Worm (Caenorhabditis elegans) whole organism, late embryonic: ENCODE data around the gene ZC404.16.

Experiments used
- K02D7.2 ChIP-seq: sonication (generic microtip); optimal IDR thresholded peaks from 2 replicates; lab custom pipeline; 2017; ENCODE audit warnings: mild to moderate bottlenecking, missing genetic modification characterization, missing compliant biosample characterization
- ceh-22 ChIP-seq: sonication (generic microtip); optimal IDR thresholded peaks from 2 replicates; lab custom pipeline; 2017; ENCODE audit warnings: missing biosample characterization, missing genetic modification characterization
- ceh-30 ChIP-seq: fragments of 150-350 bp; optimal IDR thresholded peaks from 2 replicates; lab custom pipeline; 2014; ENCODE audit warnings: missing biosample characterization, missing genetic modification characterization
- ceh-31 ChIP-seq: sonication (generic microtip); optimal IDR thresholded peaks from 2 replicates; lab custom pipeline; 2016; ENCODE audit warnings: missing genetic modification characterization, missing compliant biosample characterization
- ceh-9 ChIP-seq: sonication (generic microtip); optimal IDR thresholded peaks from 2 replicates; lab custom pipeline; 2016; ENCODE audit warnings: mild to moderate bottlenecking, missing genetic modification characterization, inconsistent platforms, missing compliant biosample characterization
- dve-1 ChIP-seq: sonication (generic microtip); optimal IDR thresholded peaks from 2 replicates; lab custom pipeline; 2017; ENCODE audit warnings: antibody characterized with exemption, mild to moderate bottlenecking, missing genetic modification characterization, missing compliant biosample characterization
- elt-2 ChIP-seq: sonication (generic microtip); optimal IDR thresholded peaks from 2 replicates; lab custom pipeline; 2016; ENCODE audit warnings: missing genetic modification reagents, missing genetic modification characterization, missing compliant biosample characterization
- eyg-1 ChIP-seq: sonication (generic microtip); optimal IDR thresholded peaks from 2 replicates; lab custom pipeline; 2016; ENCODE audit warnings: missing genotype, missing genetic modification characterization, missing compliant biosample characterization
- gmeb-2 ChIP-seq: sonication (generic microtip); optimal IDR thresholded peaks from 2 replicates; lab custom pipeline; 2016; ENCODE audit warnings: missing genetic modification characterization, inconsistent platforms, missing compliant biosample characterization
- lin-11 ChIP-seq: fragments of 200-800 bp; sonication (Bioruptor generic); optimal IDR thresholded peaks from 2 replicates; lab custom pipeline; 2018; ENCODE audit warnings: mild to moderate bottlenecking, missing genetic modification characterization, missing compliant biosample characterization
- pag-3 ChIP-seq: sonication (generic microtip); optimal IDR thresholded peaks from 2 replicates; lab custom pipeline; 2016; ENCODE audit warnings: missing compliant biosample characterization, missing genetic modification characterization, borderline replicate concordance
- ref-2 ChIP-seq: sonication (generic microtip); optimal IDR thresholded peaks from 2 replicates; lab custom pipeline; 2016; ENCODE audit warnings: missing genetic modification characterization, missing compliant biosample characterization
- sdc-2 ChIP-seq: sonication (generic microtip); optimal IDR thresholded peaks from 2 replicates; lab custom pipeline; 2016; ENCODE audit warnings: missing genotype, missing genetic modification characterization, missing compliant biosample characterization
- tbx-7 ChIP-seq: sonication (generic microtip); optimal IDR thresholded peaks from 2 replicates; lab custom pipeline; 2016; ENCODE audit warnings: missing genotype, missing genetic modification characterization, missing compliant biosample characterization
- unc-42 ChIP-seq: sonication (generic microtip); optimal IDR thresholded peaks from 2 replicates; lab custom pipeline; 2016; ENCODE audit warnings: missing genotype, missing genetic modification characterization, missing compliant biosample characterization
- unc-55 ChIP-seq: sonication (generic microtip); optimal IDR thresholded peaks from 2 replicates; lab custom pipeline; 2017; ENCODE audit warnings: missing biosample characterization, missing genetic modification reagents, missing genetic modification characterization
- ztf-16 ChIP-seq: sonication (generic microtip); optimal IDR thresholded peaks from 2 replicates; lab custom pipeline; 2017; ENCODE audit warnings: missing genetic modification characterization, missing compliant biosample characterization

Gene ZC404.16

ce11 chrV:6722378-6722777 lies 51.3 kb downstream of the ZC404.16 start, which contains the start of gene ZC487.2:
Gene ZC487.2, minus strand, starts transcription at chrV:6722478.
- no peak for TF ChIP-seq ceh-30
- no peak for TF ChIP-seq ceh-9
- no peak for TF ChIP-seq sdc-2 (tag; lab: Kevin White, UChicago)
- no peak for TF ChIP-seq K02D7.2 (tag; lab: Kevin White, UChicago)
- TF ChIP-seq unc-42 (tag; lab: Kevin White, UChicago): no peak
- no peak for TF ChIP-seq ref-2 (tag; lab: Kevin White, UChicago)
- TF ChIP-seq elt-2 (tag; lab: Kevin White, UChicago): no peak
- no peak for TF ChIP-seq ceh-22 (tag; lab: Kevin White, UChicago)
- TF ChIP-seq unc-55: no peak
- no peak for TF ChIP-seq dve-1 (tag; lab: Kevin White, UChicago)
- TF ChIP-seq gmeb-2 (tag; lab: Kevin White, UChicago): no peak
- TF ChIP-seq lin-11: no peak
- no peak for TF ChIP-seq eyg-1
- no peak for TF ChIP-seq ceh-31 (tag; lab: Kevin White, UChicago)
- TF ChIP-seq tbx-7 (tag; lab: Kevin White, UChicago): no peak
- no peak for TF ChIP-seq pag-3 (tag; lab: Kevin White, UChicago)
- TF ChIP-seq ztf-16 (tag; lab: Kevin White, UChicago): no peak
